Fruit fly (Drosophila melanogaster) whole organism, pupa: ENCODE measurements around the gene CG3337.

Experiments used
- CG17806 ChIP-seq: fragments of 200-800 bp; sonication (Bioruptor generic); optimal IDR thresholded peaks from 2 replicates; lab custom pipeline; 2018; ENCODE audit warnings: missing biosample characterization, mild to moderate bottlenecking, missing genetic modification characterization, moderate library complexity
- CG9948 ChIP-seq: fragments of 200-800 bp; sonication (Bioruptor generic); optimal IDR thresholded peaks from 2 replicates; lab custom pipeline; 2018; ENCODE audit warnings: missing biosample characterization, mild to moderate bottlenecking, missing genetic modification characterization, moderate library complexity
- EcR ChIP-seq: fragments of 200-800 bp; sonication (Bioruptor generic); optimal IDR thresholded peaks from 3 replicates; lab custom pipeline; 2019; ENCODE audit warnings: missing biosample characterization, missing genetic modification characterization, mild to moderate bottlenecking, moderate library complexity, missing genetic modification reagents
- fd96Ca ChIP-seq: fragments of 200-800 bp; sonication (Bioruptor generic); IDR thresholded peaks from 3 replicates; pipeline ENCODE4 v1.3.6; 2022; ENCODE audit warnings: missing biosample characterization, missing genetic modification characterization

- peak; percentile 42 for TF ChIP-seq CG9948 (tag; lab: Kevin White, UChicago)
- 0 out of 3 replicates have a peak, but pooled peaks have one; percentile 15 for TF ChIP-seq fd96Ca
- no peak for TF ChIP-seq EcR (GFP tag; lab: Kevin White, UChicago)
- TF ChIP-seq CG17806: peak; percentile 53
Measured at dm6 chr3R:21195210-21195967, 28.0 kb downstream of the CG3337 start.
